Fruit fly (Drosophila melanogaster) whole organism, embryonic: ENCODE results near the gene Usp1.

Source experiments
- Atf-2 ChIP-seq: fragments of 200-800 bp; sonication (Bioruptor generic); optimal IDR thresholded peaks from 2 replicates; lab custom pipeline; 2016; ENCODE audit warnings: missing biosample characterization, missing genetic modification characterization
- CG11560 ChIP-seq: fragments of 200-800 bp; sonication (Bioruptor generic); IDR thresholded peaks from 3 replicates; pipeline ENCODE4 v1.3.6; 2022; ENCODE audit warnings: missing biosample characterization, missing genetic modification characterization
- CG13287 ChIP-seq: fragments of 200-800 bp; sonication (Bioruptor generic); IDR thresholded peaks from 2 replicates; pipeline ENCODE4 v1.3.6; 2022; ENCODE audit warnings: missing biosample characterization, missing genetic modification characterization; ENCODE audit not compliant: partially characterized antibody
- CG17361 ChIP-seq: fragments of 200-800 bp; sonication (Bioruptor generic); IDR thresholded peaks from 3 replicates; pipeline ENCODE4 v1.3.6; 2022; ENCODE audit warnings: missing biosample characterization, missing genetic modification characterization
- CG17568 ChIP-seq: fragments of 200-800 bp; sonication (Bioruptor generic); optimal IDR thresholded peaks from 2 replicates; lab custom pipeline; 2018; ENCODE audit warnings: missing biosample characterization, mild to moderate bottlenecking, missing genetic modification characterization, moderate library complexity
- CG17829 ChIP-seq: fragments of 200-800 bp; optimal IDR thresholded peaks from 2 replicates; lab custom pipeline; 2019; ENCODE audit warnings: missing biosample characterization, mild to moderate bottlenecking, missing genetic modification characterization, moderate library complexity
- CG2129 ChIP-seq: fragments of 200-800 bp; sonication (Bioruptor generic); IDR thresholded peaks from 2 replicates; pipeline ENCODE4 v1.3.6; 2022; ENCODE audit warnings: missing biosample characterization, missing genetic modification characterization; ENCODE audit not compliant: partially characterized antibody
- CG34224 ChIP-seq: fragments of 200-800 bp; sonication (Bioruptor generic); IDR thresholded peaks from 3 replicates; pipeline ENCODE4 v1.3.6; 2022; ENCODE audit warnings: missing biosample characterization, missing genetic modification characterization; ENCODE audit not compliant: partially characterized antibody
- CG34422 ChIP-seq: fragments of 200-800 bp; sonication (Bioruptor generic); IDR thresholded peaks from 3 replicates; pipeline ENCODE4 v1.3.6; 2022; ENCODE audit warnings: missing biosample characterization, missing genetic modification characterization
- CG6791 ChIP-seq: fragments of 200-800 bp; sonication (Bioruptor generic); IDR thresholded peaks from 3 replicates; pipeline ENCODE4 v1.3.6; 2022; ENCODE audit warnings: missing biosample characterization, missing genetic modification characterization; ENCODE audit not compliant: partially characterized antibody
- CG7987 ChIP-seq: fragments of 200-800 bp; sonication (Bioruptor generic); optimal IDR thresholded peaks from 2 replicates; lab custom pipeline; 2018; ENCODE audit warnings: missing biosample characterization, mild to moderate bottlenecking, missing genetic modification characterization, moderate library complexity
- CG8281 ChIP-seq: fragments of 200-800 bp; sonication (Bioruptor generic); optimal IDR thresholded peaks from 2 replicates; lab custom pipeline; 2018; ENCODE audit warnings: missing biosample characterization, mild to moderate bottlenecking, missing genetic modification characterization, moderate library complexity
- CG8359 ChIP-seq: fragments of 200-800 bp; sonication (Bioruptor generic); optimal IDR thresholded peaks from 2 replicates; lab custom pipeline; 2017; ENCODE audit warnings: missing biosample characterization, mild to moderate bottlenecking, missing genetic modification characterization, borderline replicate concordance
- CG8944 ChIP-seq: fragments of 200-800 bp; sonication (Bioruptor generic); optimal IDR thresholded peaks from 3 replicates; lab custom pipeline; 2016; ENCODE audit warnings: missing biosample characterization, missing genetic modification characterization
- CG9932 ChIP-seq: fragments of 200-800 bp; sonication (Bioruptor generic); IDR thresholded peaks from 2 replicates; pipeline ENCODE4 v1.3.6; 2022; ENCODE audit warnings: missing biosample characterization, missing genetic modification characterization
- Dip2 ChIP-seq: fragments of 200-800 bp; sonication (Bioruptor generic); IDR thresholded peaks from 2 replicates; pipeline ENCODE4 v1.3.6; 2022; ENCODE audit warnings: missing biosample characterization, missing genetic modification characterization
- Doc3 ChIP-seq: fragments of 200-800 bp; sonication (Bioruptor generic); IDR thresholded peaks from 3 replicates; pipeline ENCODE4 v1.3.6; 2022; ENCODE audit warnings: missing biosample characterization, missing genetic modification characterization; ENCODE audit not compliant: partially characterized antibody
- Elba2 ChIP-seq: fragments of 200-800 bp; sonication (Bioruptor generic); optimal IDR thresholded peaks from 3 replicates; lab custom pipeline; 2016; ENCODE audit warnings: missing biosample characterization, missing genetic modification characterization
- Ets97D ChIP-seq: fragments of 200-800 bp; sonication (Bioruptor generic); optimal IDR thresholded peaks from 3 replicates; lab custom pipeline; 2016; ENCODE audit warnings: missing biosample characterization, missing genetic modification characterization
- Gug ChIP-seq: fragments of 200-800 bp; sonication (Bioruptor generic); IDR thresholded peaks from 4 replicates; pipeline ENCODE4 v1.3.6; 2022; ENCODE audit warnings: missing biosample characterization, missing genetic modification characterization
- Hey ChIP-seq: fragments of 200-800 bp; sonication (Bioruptor generic); optimal IDR thresholded peaks from 3 replicates; lab custom pipeline; 2018; ENCODE audit warnings: missing biosample characterization, mild to moderate bottlenecking, missing genetic modification characterization
- Meics ChIP-seq: fragments of 200-800 bp; sonication (Bioruptor generic); optimal IDR thresholded peaks from 2 replicates; lab custom pipeline; 2017; ENCODE audit warnings: missing biosample characterization, mild to moderate bottlenecking, missing genetic modification characterization
- Myb ChIP-seq: fragments of 200-800 bp; sonication (Bioruptor generic); optimal IDR thresholded peaks from 2 replicates; lab custom pipeline; 2016; ENCODE audit warnings: missing biosample characterization, missing genetic modification characterization
- NC2β ChIP-seq: fragments of 200-800 bp; sonication (Bioruptor generic); optimal IDR thresholded peaks from 2 replicates; lab custom pipeline; 2016; ENCODE audit warnings: missing biosample characterization, missing genetic modification characterization
- Rfx ChIP-seq: fragments of 200-800 bp; sonication (Bioruptor generic); IDR thresholded peaks from 2 replicates; pipeline ENCODE4 v1.3.6; 2022; ENCODE audit warnings: missing biosample characterization, missing genetic modification characterization
- Sin3A ChIP-seq: fragments of >200 bp; optimal IDR thresholded peaks from 2 replicates; lab custom pipeline; 2018
- Sry-β ChIP-seq: fragments of 200-800 bp; sonication (Bioruptor generic); optimal IDR thresholded peaks from 2 replicates; lab custom pipeline; 2018; ENCODE audit warnings: missing biosample characterization, mild to moderate bottlenecking, missing genetic modification characterization, moderate library complexity
- amos ChIP-seq: fragments of 200-800 bp; sonication (Bioruptor generic); IDR thresholded peaks from 2 replicates; pipeline ENCODE4 v1.3.6; 2022; ENCODE audit warnings: missing biosample characterization, missing genetic modification characterization; ENCODE audit not compliant: partially characterized antibody
- chn ChIP-seq: fragments of 200-800 bp; sonication (Bioruptor generic); optimal IDR thresholded peaks from 2 replicates; lab custom pipeline; 2016; ENCODE audit warnings: missing biosample characterization, missing genetic modification characterization
- ci ChIP-seq: fragments of 200-800 bp; sonication (Bioruptor generic); IDR thresholded peaks from 3 replicates; pipeline ENCODE4 v1.3.6; 2022; ENCODE audit warnings: missing biosample characterization, missing genetic modification characterization
- dysf ChIP-seq: fragments of 200-800 bp; sonication (Bioruptor generic); IDR thresholded peaks from 3 replicates; pipeline ENCODE4 v1.3.6; 2022; ENCODE audit warnings: missing biosample characterization, missing genetic modification characterization
- en ChIP-seq: fragments of 200-800 bp; sonication (Bioruptor generic); optimal IDR thresholded peaks from 2 replicates; lab custom pipeline; 2016; ENCODE audit warnings: missing biosample characterization, missing genetic modification characterization
- hb ChIP-seq: fragments of 200-800 bp; sonication (Bioruptor generic); IDR thresholded peaks from 3 replicates; pipeline ENCODE4 v1.3.6; 2022; ENCODE audit warnings: missing biosample characterization, missing genetic modification characterization; ENCODE audit not compliant: partially characterized antibody
- hbn ChIP-seq: fragments of 200-800 bp; sonication (Bioruptor generic); IDR thresholded peaks from 2 replicates; pipeline ENCODE4 v1.3.6; 2022; ENCODE audit warnings: missing biosample characterization, missing genetic modification characterization; ENCODE audit not compliant: partially characterized antibody
- hkb ChIP-seq, 2 experiments: fragments of 200-800 bp in 1 of 2; fragments of >200 bp in 1 of 2; sonication (Bioruptor generic) in 1 of 2; IDR thresholded peaks in 1 of 2; optimal IDR thresholded peaks in 1 of 2; 2 replicates each; pipeline versions ENCODE4 v1.3.6 to Lab custom; 2017 to 2022; ENCODE audit warnings: missing biosample characterization in 1 of 2, missing genetic modification characterization in 1 of 2
- hth ChIP-seq: fragments of >200 bp; optimal IDR thresholded peaks from 2 replicates; lab custom pipeline; 2017; ENCODE audit warnings: inconsistent platforms
- inv ChIP-seq: fragments of 200-800 bp; sonication (Bioruptor generic); IDR thresholded peaks from 2 replicates; pipeline ENCODE4 v1.3.6; 2022; ENCODE audit warnings: missing biosample characterization, missing genetic modification characterization; ENCODE audit not compliant: partially characterized antibody
- knrl ChIP-seq: fragments of 200-800 bp; sonication (Bioruptor generic); IDR thresholded peaks from 3 replicates; pipeline ENCODE4 v1.3.6; 2022; ENCODE audit warnings: missing biosample characterization, missing genetic modification characterization; ENCODE audit not compliant: partially characterized antibody
- lbe ChIP-seq: fragments of 200-800 bp; sonication (Bioruptor generic); optimal IDR thresholded peaks from 2 replicates; lab custom pipeline; 2016; ENCODE audit warnings: missing biosample characterization, mild to moderate bottlenecking, missing genetic modification characterization
- mam ChIP-seq: fragments of 200-800 bp; sonication (Bioruptor generic); optimal IDR thresholded peaks from 3 replicates; lab custom pipeline; 2016; ENCODE audit warnings: missing biosample characterization, missing genetic modification characterization
- mirr ChIP-seq: fragments of 200-800 bp; sonication (Bioruptor generic); optimal IDR thresholded peaks from 3 replicates; lab custom pipeline; 2018; ENCODE audit warnings: missing biosample characterization, mild to moderate bottlenecking, missing genetic modification characterization
- nmo ChIP-seq: fragments of 200-800 bp; sonication (Bioruptor generic); optimal IDR thresholded peaks from 2 replicates; lab custom pipeline; 2018; ENCODE audit warnings: missing biosample characterization, mild to moderate bottlenecking, missing genetic modification characterization, moderate library complexity
- phol ChIP-seq: fragments of 200-800 bp; sonication (Bioruptor generic); optimal IDR thresholded peaks from 3 replicates; lab custom pipeline; 2018; ENCODE audit warnings: missing biosample characterization, mild to moderate bottlenecking, missing genetic modification characterization, moderate library complexity
- repo ChIP-seq: fragments of 200-800 bp; sonication (Bioruptor generic); optimal IDR thresholded peaks from 2 replicates; lab custom pipeline; 2016; ENCODE audit warnings: missing biosample characterization, missing genetic modification characterization
- sob ChIP-seq: fragments of 200-800 bp; sonication (Bioruptor generic); IDR thresholded peaks from 2 replicates; pipeline ENCODE4 v1.3.6; 2022; ENCODE audit warnings: missing biosample characterization, missing genetic modification characterization
- vnd ChIP-seq: fragments of 200-800 bp; sonication (Bioruptor generic); IDR thresholded peaks from 3 replicates; pipeline ENCODE4 v1.3.6; 2022; ENCODE audit warnings: missing biosample characterization, missing genetic modification characterization; ENCODE audit not compliant: partially characterized antibody
- wor ChIP-seq: fragments of 200-800 bp; sonication (Bioruptor generic); IDR thresholded peaks from 2 replicates; pipeline ENCODE4 v1.3.6; 2022; ENCODE audit warnings: missing biosample characterization, missing genetic modification characterization

Usp1 gene

DNA sequence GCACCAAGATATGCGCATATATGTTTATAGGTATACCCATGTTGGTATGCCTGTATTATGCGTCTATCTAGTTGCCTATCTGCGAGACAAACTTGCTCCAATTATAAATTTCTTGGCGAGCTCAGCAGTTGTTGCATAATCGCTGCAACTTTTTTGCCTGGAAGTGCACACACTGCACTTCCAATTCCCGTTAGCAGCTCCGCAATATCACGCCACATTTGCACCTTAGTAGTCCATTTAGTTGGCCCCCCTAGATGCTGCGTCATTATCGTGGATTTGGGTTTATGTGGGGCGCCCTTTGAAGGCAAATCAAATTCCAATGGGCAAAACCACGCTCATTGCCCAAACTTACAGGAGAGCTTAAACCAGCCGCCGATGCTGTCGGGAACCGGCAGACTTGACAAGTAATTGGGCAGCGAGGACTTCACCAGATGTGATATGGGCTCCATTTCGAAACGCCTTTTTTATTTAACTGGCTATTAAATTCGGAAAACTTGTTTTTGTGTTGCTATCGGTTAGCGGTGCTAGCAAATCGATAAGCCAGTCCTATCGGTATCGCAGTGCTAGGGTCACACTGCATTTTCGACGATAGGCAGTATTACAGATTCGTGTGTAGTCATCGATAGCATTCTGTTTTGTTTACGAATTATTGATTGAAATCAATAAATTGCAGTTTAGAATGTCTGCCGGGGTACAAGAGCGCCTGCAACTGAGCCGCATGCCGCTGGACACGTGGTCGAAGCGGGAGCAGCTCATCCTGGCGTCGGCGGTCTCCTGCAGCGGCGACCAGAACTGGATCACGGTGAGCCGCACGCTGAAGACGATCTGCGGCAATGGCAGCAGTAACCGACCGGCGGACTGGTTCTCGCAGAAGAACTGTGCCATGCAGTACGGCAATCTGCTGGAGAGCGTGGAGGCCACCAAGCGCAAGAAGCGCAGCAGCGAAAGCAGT lies 5.8 kb upstream of the Usp1 start, which contains the start of the genes Cisd2 and Brd8 (continued):
- TF ChIP-seq lbe, result no peak
- TF ChIP-seq vnd, result peak; percentile 93
- peak; percentile 76; the same call in 2 of the 3 replicates for TF ChIP-seq CG11560 (tag; lab: Robert Waterston, UW)
- TF ChIP-seq Gug (GFP tag; lab: Robert Waterston, UW), result no peak
- no peak for TF ChIP-seq Hey (tag; lab: Kevin White, UChicago)
- TF ChIP-seq CG8281 (tag; lab: Kevin White, UChicago), result peak; percentile 43
- TF ChIP-seq CG8944, result no peak
- no peak for TF ChIP-seq hth (lab: Kevin White, UChicago)
- TF ChIP-seq Dip2, result no peak
- no peak for TF ChIP-seq wor
- TF ChIP-seq CG8359 (GFP tag; lab: Kevin White, UChicago), result no peak
- TF ChIP-seq sob (GFP tag; lab: Robert Waterston, UW), result 0 out of 2 replicates have a peak, but pooled peaks have one; percentile 27
- TF ChIP-seq mam, result no peak
- peak; percentile 36; the same call in 1 of the 2 replicates for TF ChIP-seq CG9932 (GFP tag; lab: Robert Waterston, UW)
- no peak for TF ChIP-seq Sry-β
- peak; percentile 90 for TF ChIP-seq inv (GFP tag; lab: Robert Waterston, UW)
- peak; percentile 69 for TF ChIP-seq Sin3A
- peak; percentile 74; the same call in 1 of the 2 replicates for TF ChIP-seq CG2129 (GFP tag; lab: Robert Waterston, UW)
- TF ChIP-seq Myb, result peak; percentile 47
- TF ChIP-seq dysf (GFP tag; lab: Robert Waterston, UW), result no peak
- peak; percentile 12 for TF ChIP-seq mirr
- TF ChIP-seq CG13287 (GFP tag; lab: Robert Waterston, UW), result peak; percentile 94
- no peak for TF ChIP-seq chn
- peak; percentile 96 for TF ChIP-seq hb (GFP tag; lab: Robert Waterston, UW)
- TF ChIP-seq Meics (GFP tag; lab: Kevin White, UChicago), result no peak
- TF ChIP-seq hkb (optimal IDR thresholded peaks at IDR 0.05; lab: Kevin White, UChicago), result no peak
- TF ChIP-seq hkb (GFP tag; IDR thresholded peaks at IDR 0.05; lab: Robert Waterston, UW), result no peak
- no peak for TF ChIP-seq Elba2
- TF ChIP-seq phol (tag; lab: Kevin White, UChicago), result peak; percentile 28
- TF ChIP-seq CG34422 (GFP tag; lab: Robert Waterston, UW), result peak; percentile 47; the same call in 1 of the 3 replicates
- TF ChIP-seq knrl (GFP tag; lab: Robert Waterston, UW), result peak; percentile 88
- TF ChIP-seq CG6791 (GFP tag; lab: Robert Waterston, UW), result peak; percentile 98
- TF ChIP-seq Rfx (GFP tag; lab: Robert Waterston, UW), result peak; percentile 21; the same call in 1 of the 2 replicates
- peak; percentile 96 for TF ChIP-seq amos (GFP tag; lab: Robert Waterston, UW)
- 0 out of 3 replicates have a peak, but pooled peaks have one; percentile 14 for TF ChIP-seq CG17361 (GFP tag; lab: Robert Waterston, UW)
- no peak for TF ChIP-seq Atf-2 (GFP tag; lab: Kevin White, UChicago)
- peak; percentile 43 for TF ChIP-seq nmo
- peak; percentile 80 for TF ChIP-seq Ets97D (GFP tag; lab: Kevin White, UChicago)
- peak; percentile 57 for TF ChIP-seq CG7987
- peak; percentile 76 for TF ChIP-seq Doc3 (GFP tag; lab: Robert Waterston, UW)
- TF ChIP-seq CG17829 (tag; lab: Kevin White, UChicago), result peak; percentile 46
- no peak for TF ChIP-seq CG17568 (GFP tag; lab: Kevin White, UChicago)
- TF ChIP-seq repo (GFP tag; lab: Kevin White, UChicago), result peak; percentile 29
- TF ChIP-seq CG34224 (GFP tag; lab: Robert Waterston, UW), result peak; percentile 98
- peak; percentile 35; the same call in 1 of the 3 replicates for TF ChIP-seq ci (GFP tag; lab: Robert Waterston, UW)
- peak; percentile 88 for TF ChIP-seq hbn (GFP tag; lab: Robert Waterston, UW)
- TF ChIP-seq NC2β, result no peak
- no peak for TF ChIP-seq en (GFP tag; lab: Kevin White, UChicago)
